Fruit fly (Drosophila melanogaster) whole organism, embryonic: ENCODE data around the gene Pka-C1.

Experiments used
- Asciz ChIP-seq: fragments of 200-800 bp; sonication (Bioruptor generic); optimal IDR thresholded peaks from 2 replicates; lab custom pipeline; 2017; ENCODE audit warnings: missing biosample characterization, mild to moderate bottlenecking, missing genetic modification characterization, missing genetic modification reagents
- Atf3 ChIP-seq: fragments of 200-800 bp; sonication (Bioruptor generic); optimal IDR thresholded peaks from 3 replicates; lab custom pipeline; 2016; ENCODE audit warnings: missing biosample characterization, missing genetic modification characterization
- CG10209 ChIP-seq: fragments of 200-800 bp; sonication (Bioruptor generic); optimal IDR thresholded peaks from 3 replicates; lab custom pipeline; 2017; ENCODE audit warnings: missing biosample characterization, mild to moderate bottlenecking, missing genetic modification characterization, missing genetic modification reagents
- CG1024 ChIP-seq: fragments of 200-800 bp; sonication (Bioruptor generic); IDR thresholded peaks from 2 replicates; pipeline ENCODE4 v1.3.6; 2022; ENCODE audit warnings: missing biosample characterization, missing genetic modification characterization
- CG10274 ChIP-seq: fragments of 200-800 bp; sonication (Bioruptor generic); optimal IDR thresholded peaks from 3 replicates; lab custom pipeline; 2017; ENCODE audit warnings: missing biosample characterization, mild to moderate bottlenecking, missing genetic modification characterization
- CG10462 ChIP-seq: fragments of 200-800 bp; sonication (Bioruptor generic); optimal IDR thresholded peaks from 2 replicates; lab custom pipeline; 2016; ENCODE audit warnings: missing biosample characterization, missing genetic modification characterization
- CG10565 ChIP-seq: fragments of 200-800 bp; sonication (Bioruptor generic); optimal IDR thresholded peaks from 3 replicates; lab custom pipeline; 2016; ENCODE audit warnings: missing biosample characterization, mild to moderate bottlenecking, missing genetic modification characterization
- CG10959 ChIP-seq: fragments of 200-800 bp; sonication (Bioruptor generic); IDR thresholded peaks from 2 replicates; pipeline ENCODE4 v1.3.6; 2022; ENCODE audit warnings: missing biosample characterization, missing genetic modification characterization
- CG11093 ChIP-seq: fragments of 200-800 bp; sonication (Bioruptor generic); IDR thresholded peaks from 3 replicates; pipeline ENCODE4 v1.3.6; 2022; ENCODE audit warnings: missing biosample characterization, missing genetic modification characterization
- CG12299 ChIP-seq: fragments of 200-800 bp; sonication (Bioruptor generic); optimal IDR thresholded peaks from 2 replicates; lab custom pipeline; 2018; ENCODE audit warnings: missing biosample characterization, mild to moderate bottlenecking, missing genetic modification characterization
- CG12391 ChIP-seq: fragments of 200-800 bp; sonication (Bioruptor generic); optimal IDR thresholded peaks from 3 replicates; lab custom pipeline; 2018; ENCODE audit warnings: missing biosample characterization, mild to moderate bottlenecking, missing genetic modification characterization, moderate library complexity
- CG13624 ChIP-seq: fragments of 200-800 bp; sonication (Bioruptor generic); optimal IDR thresholded peaks from 2 replicates; lab custom pipeline; 2016; ENCODE audit warnings: missing biosample characterization, missing genetic modification characterization
- CG13894 ChIP-seq: fragments of 200-800 bp; sonication (Bioruptor generic); optimal IDR thresholded peaks from 3 replicates; lab custom pipeline; 2018; ENCODE audit warnings: missing biosample characterization, mild to moderate bottlenecking, missing genetic modification characterization, moderate library complexity
- CG14965 ChIP-seq: fragments of 200-800 bp; sonication (Bioruptor generic); optimal IDR thresholded peaks from 2 replicates; lab custom pipeline; 2016; ENCODE audit warnings: missing biosample characterization, missing genetic modification characterization, borderline replicate concordance
- CG15011 ChIP-seq: fragments of 200-800 bp; sonication (Bioruptor generic); optimal IDR thresholded peaks from 3 replicates; lab custom pipeline; 2018; ENCODE audit warnings: missing biosample characterization, mild to moderate bottlenecking, missing genetic modification characterization
- CG15073 ChIP-seq: fragments of 200-800 bp; sonication (Bioruptor generic); optimal IDR thresholded peaks from 2 replicates; lab custom pipeline; 2016; ENCODE audit warnings: missing biosample characterization, missing genetic modification characterization
- CG15269 ChIP-seq: fragments of 200-800 bp; sonication (Bioruptor generic); optimal IDR thresholded peaks from 2 replicates; lab custom pipeline; 2018; ENCODE audit warnings: missing biosample characterization, mild to moderate bottlenecking, missing genetic modification characterization, moderate library complexity
- CG15514 ChIP-seq: fragments of 200-800 bp; sonication (Bioruptor generic); optimal IDR thresholded peaks from 3 replicates; lab custom pipeline; 2017; ENCODE audit warnings: missing biosample characterization, missing genetic modification characterization, mild to moderate bottlenecking, moderate library complexity, missing genetic modification reagents
- CG18599 ChIP-seq: fragments of 200-800 bp; sonication (Bioruptor generic); optimal IDR thresholded peaks from 3 replicates; lab custom pipeline; 2017; ENCODE audit warnings: missing biosample characterization, missing genetic modification characterization, mild to moderate bottlenecking, moderate library complexity, missing genetic modification reagents
- CG31441 ChIP-seq: fragments of 200-800 bp; sonication (Bioruptor generic); IDR thresholded peaks from 2 replicates; pipeline ENCODE4 v1.3.6; 2022; ENCODE audit warnings: missing biosample characterization, missing genetic modification characterization
- CG3847 ChIP-seq: fragments of 200-800 bp; sonication (Bioruptor generic); IDR thresholded peaks from 2 replicates; pipeline ENCODE4 v1.3.6; 2022; ENCODE audit warnings: missing biosample characterization, missing genetic modification characterization
- CG6254 ChIP-seq: fragments of 200-800 bp; sonication (Bioruptor generic); optimal IDR thresholded peaks from 3 replicates; lab custom pipeline; 2017; ENCODE audit warnings: mild to moderate bottlenecking, missing biosample characterization, missing genetic modification reagents, missing genetic modification characterization
- CG6272 ChIP-seq: fragments of 200-800 bp; sonication (Bioruptor generic); IDR thresholded peaks from 2 replicates; pipeline ENCODE4 v1.3.6; 2022; ENCODE audit warnings: missing biosample characterization, missing genetic modification characterization
- CG9609 ChIP-seq: fragments of 200-800 bp; sonication (Bioruptor generic); optimal IDR thresholded peaks from 3 replicates; lab custom pipeline; 2016; ENCODE audit warnings: missing biosample characterization, missing genetic modification characterization
- CG9727 ChIP-seq: fragments of 200-800 bp; sonication (Bioruptor generic); optimal IDR thresholded peaks from 3 replicates; lab custom pipeline; 2017; ENCODE audit warnings: missing biosample characterization, mild to moderate bottlenecking, missing genetic modification characterization
- CG9932 ChIP-seq: fragments of 200-800 bp; sonication (Bioruptor generic); IDR thresholded peaks from 2 replicates; pipeline ENCODE4 v1.3.6; 2022; ENCODE audit warnings: missing biosample characterization, missing genetic modification characterization
- D19A ChIP-seq: fragments of 200-800 bp; optimal IDR thresholded peaks from 3 replicates; lab custom pipeline; 2019; ENCODE audit warnings: missing biosample characterization, mild to moderate bottlenecking, missing genetic modification characterization, moderate library complexity
- Doc3 ChIP-seq: fragments of 200-800 bp; sonication (Bioruptor generic); IDR thresholded peaks from 3 replicates; pipeline ENCODE4 v1.3.6; 2022; ENCODE audit warnings: missing biosample characterization, missing genetic modification characterization; ENCODE audit not compliant: partially characterized antibody
- GATAe ChIP-seq: fragments of 200-800 bp; sonication (Bioruptor generic); conservative IDR thresholded peaks from 2 replicates; pipeline ENCODE4 v1.3.6; 2022; ENCODE audit warnings: missing biosample characterization, missing genetic modification characterization
- HLH3B ChIP-seq: fragments of 200-800 bp; sonication (Bioruptor generic); IDR thresholded peaks from 2 replicates; pipeline ENCODE4 v1.3.6; 2022; ENCODE audit warnings: missing biosample characterization, missing genetic modification characterization
- Lim3 ChIP-seq: fragments of 200-800 bp; sonication (Bioruptor generic); IDR thresholded peaks from 2 replicates; pipeline ENCODE4 v1.3.6; 2022; ENCODE audit warnings: missing biosample characterization, missing genetic modification characterization
- MESR4 ChIP-seq: fragments of 200-800 bp; sonication (Bioruptor generic); optimal IDR thresholded peaks from 2 replicates; lab custom pipeline; 2018; ENCODE audit warnings: missing biosample characterization, mild to moderate bottlenecking, missing genetic modification characterization, moderate library complexity
- Nf-YA ChIP-seq: fragments of 200-800 bp; sonication (Bioruptor generic); IDR thresholded peaks from 2 replicates; pipeline ENCODE4 v1.3.6; 2022; ENCODE audit warnings: missing biosample characterization, missing genetic modification characterization
- Pdp1 ChIP-seq, 2 experiments: fragments of 200-800 bp; sonication (Bioruptor generic); optimal IDR thresholded peaks; 3 replicates each; lab custom pipeline; 2016; ENCODE audit warnings: missing biosample characterization in 2 of 2, missing genetic modification characterization in 2 of 2, mild to moderate bottlenecking in 1 of 2, moderate library complexity in 1 of 2
- Ptx1 ChIP-seq: fragments of 200-800 bp; sonication (Bioruptor generic); IDR thresholded peaks from 2 replicates; pipeline ENCODE4 v1.3.6; 2022; ENCODE audit warnings: missing biosample characterization, missing genetic modification characterization
- Xrp1 ChIP-seq: fragments of 200-800 bp; sonication (Bioruptor generic); IDR thresholded peaks from 2 replicates; pipeline ENCODE4 v1.3.6; 2022; ENCODE audit warnings: missing biosample characterization, missing genetic modification characterization
- ac ChIP-seq: fragments of 200-800 bp; sonication (Bioruptor generic); optimal IDR thresholded peaks from 3 replicates; lab custom pipeline; 2017; ENCODE audit warnings: missing biosample characterization, mild to moderate bottlenecking, missing genetic modification characterization
- bbx ChIP-seq: fragments of 200-800 bp; sonication (Bioruptor generic); IDR thresholded peaks from 2 replicates; pipeline ENCODE4 v1.3.6; 2022; ENCODE audit warnings: missing biosample characterization, missing genetic modification characterization; ENCODE audit not compliant: partially characterized antibody
- chif ChIP-seq, 2 experiments: fragments of 200-800 bp; sonication (Bioruptor generic); optimal IDR thresholded peaks; 3 replicates each; lab custom pipeline; 2016; ENCODE audit warnings: missing biosample characterization in 2 of 2, missing genetic modification characterization in 2 of 2
- ci ChIP-seq: fragments of 200-800 bp; sonication (Bioruptor generic); IDR thresholded peaks from 3 replicates; pipeline ENCODE4 v1.3.6; 2022; ENCODE audit warnings: missing biosample characterization, missing genetic modification characterization
- ind ChIP-seq: fragments of 200-800 bp; sonication (Bioruptor generic); optimal IDR thresholded peaks from 3 replicates; lab custom pipeline; 2016; ENCODE audit warnings: missing biosample characterization, missing genetic modification characterization
- ken ChIP-seq: fragments of 200-800 bp; sonication (Bioruptor generic); IDR thresholded peaks from 3 replicates; pipeline ENCODE4 v1.3.6; 2022; ENCODE audit warnings: missing biosample characterization, missing genetic modification characterization
- lilli ChIP-seq: fragments of 200-800 bp; sonication (Bioruptor generic); optimal IDR thresholded peaks from 3 replicates; lab custom pipeline; 2016; ENCODE audit warnings: missing biosample characterization, missing genetic modification characterization
- mam ChIP-seq: fragments of 200-800 bp; sonication (Bioruptor generic); optimal IDR thresholded peaks from 3 replicates; lab custom pipeline; 2016; ENCODE audit warnings: missing biosample characterization, missing genetic modification characterization
- rib ChIP-seq: fragments of 200-800 bp; sonication (Bioruptor generic); IDR thresholded peaks from 2 replicates; pipeline ENCODE4 v1.3.6; 2022; ENCODE audit warnings: missing biosample characterization, missing genetic modification characterization
- sisA ChIP-seq: fragments of 200-800 bp; sonication (Bioruptor generic); IDR thresholded peaks from 2 replicates; pipeline ENCODE4 v1.3.6; 2022; ENCODE audit warnings: missing biosample characterization, missing genetic modification characterization
- slou ChIP-seq: fragments of 200-800 bp; sonication (Bioruptor generic); optimal IDR thresholded peaks from 3 replicates; lab custom pipeline; 2016; ENCODE audit warnings: missing biosample characterization, missing genetic modification characterization
- tgo ChIP-seq: fragments of 200-800 bp; sonication (Bioruptor generic); IDR thresholded peaks from 3 replicates; pipeline ENCODE4 v1.3.6; 2022; ENCODE audit warnings: missing biosample characterization, missing genetic modification characterization

The Pka-C1 gene

DNA sequence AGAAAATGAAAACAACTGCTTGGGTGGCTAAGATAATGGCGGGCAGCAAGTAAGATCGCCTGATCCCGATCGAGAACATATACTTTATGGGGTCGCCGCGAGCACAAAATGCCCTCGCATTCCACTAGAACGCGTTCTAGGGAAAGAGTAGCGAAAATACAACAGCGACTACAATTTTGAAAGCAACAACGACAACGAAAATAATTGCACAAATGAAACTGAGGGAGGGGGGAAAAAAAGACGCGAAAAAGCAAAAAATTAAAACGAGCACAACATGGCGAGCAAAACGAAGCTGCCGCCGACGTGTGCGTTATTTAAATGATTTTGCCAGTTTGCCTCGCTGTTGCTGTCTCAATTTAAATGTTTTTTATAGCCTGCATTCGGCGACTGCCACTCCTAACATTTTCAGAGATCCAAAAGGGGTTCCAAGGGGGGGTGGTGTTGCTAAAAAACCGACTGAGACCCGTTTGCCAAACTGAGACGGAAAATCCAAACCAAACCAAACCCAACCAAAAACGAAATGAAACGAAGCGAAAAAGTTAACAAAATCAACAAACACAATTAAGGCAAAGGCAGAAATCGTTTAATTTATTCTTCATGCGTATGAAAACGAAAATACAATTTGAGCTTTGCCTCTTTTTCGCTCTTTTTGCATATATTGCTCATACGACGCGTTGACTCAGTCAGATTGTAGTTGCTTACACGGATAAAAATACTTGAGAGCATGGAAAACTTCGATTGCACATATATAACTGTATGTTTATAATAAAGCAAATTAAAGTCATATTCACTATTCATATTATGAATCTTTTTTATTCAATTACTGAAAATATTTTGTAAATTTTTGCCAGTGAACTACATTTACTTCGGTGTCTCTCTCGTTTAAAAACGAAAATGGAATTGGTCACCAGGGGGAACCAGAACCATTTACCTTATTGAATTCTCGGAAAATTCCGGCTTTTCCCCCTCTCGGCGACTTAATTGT is 6.4 kb downstream of the Pka-C1 start (continued):
- TF ChIP-seq CG14965 (no peak), CG3847 (GFP tag; lab: Robert Waterston, UW) (peak; percentile 78), CG12391 (tag; lab: Kevin White, UChicago) (peak; percentile 55), Asciz (GFP tag; lab: Kevin White, UChicago) (no peak), Xrp1 (GFP tag; lab: Robert Waterston, UW) (peak; percentile 65; the same call in 1 of the 2 replicates), CG10959 (GFP tag; lab: Robert Waterston, UW) (no peak), sisA (GFP tag; lab: Robert Waterston, UW) (peak; percentile 69; the same call in 1 of the 2 replicates), Pdp1 (GFP tag; optimal IDR thresholded peaks at IDR 0.05; lab: Kevin White, UChicago) (peak in 1 of 2 experiments; percentile 25), CG1024 (GFP tag; lab: Robert Waterston, UW) (peak; percentile 54; the same call in 1 of the 2 replicates), Ptx1 (GFP tag; lab: Robert Waterston, UW) (peak; percentile 90), CG9609 (GFP tag; lab: Kevin White, UChicago) (no peak), CG6254 (GFP tag; lab: Kevin White, UChicago) (no peak), CG15514 (GFP tag; lab: Kevin White, UChicago) (peak; percentile 47), mam (peak; percentile 45), CG13894 (tag; lab: Kevin White, UChicago) (no peak), chif (GFP tag; optimal IDR thresholded peaks at IDR 0.05; lab: Kevin White, UChicago) (no peak), CG10274 (GFP tag; lab: Kevin White, UChicago) (no peak), lilli (GFP tag; lab: Kevin White, UChicago) (peak; percentile 71), ind (GFP tag; lab: Kevin White, UChicago) (peak; percentile 59), CG6272 (GFP tag; lab: Robert Waterston, UW) (peak; percentile 76), Doc3 (GFP tag; lab: Robert Waterston, UW) (no peak), D19A (peak; percentile 36), CG10462 (GFP tag; lab: Kevin White, UChicago) (peak; percentile 23), CG12299 (tag; lab: Kevin White, UChicago) (no peak), CG10209 (peak; percentile 45), CG9727 (GFP tag; lab: Kevin White, UChicago) (peak; percentile 67), rib (GFP tag; lab: Robert Waterston, UW) (peak; percentile 63; the same call in 1 of the 2 replicates), ken (GFP tag; lab: Robert Waterston, UW) (peak; percentile 51; the same call in 1 of the 3 replicates), Nf-YA (GFP tag; lab: Robert Waterston, UW) (peak; percentile 58), slou (peak; percentile 32), CG15011 (peak; percentile 27), CG11093 (GFP tag; lab: Robert Waterston, UW) (peak; percentile 50; the same call in 1 of the 3 replicates), Atf3 (GFP tag; lab: Kevin White, UChicago) (no peak), ci (peak; percentile 69), CG9932 (GFP tag; lab: Robert Waterston, UW) (peak; percentile 89), bbx (GFP tag; lab: Robert Waterston, UW) (no peak), ac (GFP tag; lab: Kevin White, UChicago) (no peak), CG15269 (tag; lab: Kevin White, UChicago) (peak; percentile 75), MESR4 (GFP tag; lab: Kevin White, UChicago) (no peak), CG31441 (GFP tag; lab: Robert Waterston, UW) (peak; percentile 60), HLH3B (GFP tag; lab: Robert Waterston, UW) (peak; percentile 78), Lim3 (GFP tag; lab: Robert Waterston, UW) (no peak), CG13624 (GFP tag; lab: Kevin White, UChicago) (peak; percentile 45), tgo (GFP tag; lab: Robert Waterston, UW) (peak; percentile 88), CG18599 (GFP tag; lab: Kevin White, UChicago) (peak; percentile 76), CG15073 (GFP tag; lab: Kevin White, UChicago) (no peak), CG10565 (no peak), GATAe (GFP tag; lab: Robert Waterston, UW) (no peak; the same call in 1 of the 2 replicates)
